Fruit fly (Drosophila melanogaster) whole organism, embryonic: ENCODE data around the gene PIG-S.

ENCODE experiments used
- Awh ChIP-seq: fragments of 200-800 bp; sonication (Bioruptor generic); IDR thresholded peaks from 2 replicates; pipeline ENCODE4, ENCODE4 v1.3.6; 2022; ENCODE audit warnings: missing biosample characterization, missing genetic modification characterization
- B-H1 ChIP-seq: fragments of 200-800 bp; sonication (Bioruptor generic); IDR thresholded peaks from 3 replicates; pipeline ENCODE4 v1.3.6; 2022; ENCODE audit warnings: missing biosample characterization, missing genetic modification characterization
- CG10267 ChIP-seq: fragments of 200-800 bp; sonication (Bioruptor generic); optimal IDR thresholded peaks from 2 replicates; lab custom pipeline; 2018; ENCODE audit warnings: missing biosample characterization, mild to moderate bottlenecking, missing genetic modification characterization, moderate library complexity
- CG13123 ChIP-seq: fragments of 200-800 bp; sonication (Bioruptor generic); optimal IDR thresholded peaks from 2 replicates; lab custom pipeline; 2016; ENCODE audit warnings: missing biosample characterization, missing genetic modification characterization
- CG13287 ChIP-seq: fragments of 200-800 bp; sonication (Bioruptor generic); IDR thresholded peaks from 2 replicates; pipeline ENCODE4 v1.3.6; 2022; ENCODE audit warnings: missing biosample characterization, missing genetic modification characterization; ENCODE audit not compliant: partially characterized antibody
- CG13775 ChIP-seq: fragments of 200-800 bp; sonication (Bioruptor generic); optimal IDR thresholded peaks from 3 replicates; lab custom pipeline; 2017; ENCODE audit warnings: missing biosample characterization, mild to moderate bottlenecking, missing genetic modification characterization
- CG14710 ChIP-seq: fragments of 200-800 bp; sonication (Bioruptor generic); optimal IDR thresholded peaks from 3 replicates; lab custom pipeline; 2019; ENCODE audit warnings: missing biosample characterization, mild to moderate bottlenecking, missing genetic modification characterization, moderate library complexity
- CG15601 ChIP-seq: fragments of 200-800 bp; sonication (Bioruptor generic); optimal IDR thresholded peaks from 3 replicates; lab custom pipeline; 2019; ENCODE audit warnings: missing biosample characterization, mild to moderate bottlenecking, missing genetic modification characterization, moderate library complexity
- CG16815 ChIP-seq: fragments of 200-800 bp; sonication (Bioruptor generic); optimal IDR thresholded peaks from 3 replicates; lab custom pipeline; 2017; ENCODE audit warnings: missing biosample characterization, mild to moderate bottlenecking, missing genetic modification characterization
- CG17186 ChIP-seq: fragments of 200-800 bp; sonication (Bioruptor generic); optimal IDR thresholded peaks from 3 replicates; lab custom pipeline; 2017; ENCODE audit warnings: missing biosample characterization, missing genetic modification reagents, missing genetic modification characterization
- CG17385 ChIP-seq: fragments of 200-800 bp; sonication (Bioruptor generic); optimal IDR thresholded peaks from 3 replicates; lab custom pipeline; 2018; ENCODE audit warnings: missing biosample characterization, mild to moderate bottlenecking, missing genetic modification characterization
- CG1792 ChIP-seq: fragments of 200-800 bp; sonication (Bioruptor generic); optimal IDR thresholded peaks from 2 replicates; lab custom pipeline; 2016; ENCODE audit warnings: missing biosample characterization, missing genetic modification characterization
- CG2116 ChIP-seq: fragments of 200-800 bp; sonication (Bioruptor generic); optimal IDR thresholded peaks from 3 replicates; lab custom pipeline; 2018; ENCODE audit warnings: missing biosample characterization, mild to moderate bottlenecking, missing genetic modification characterization
- CG2199 ChIP-seq: fragments of 200-800 bp; sonication (Bioruptor generic); IDR thresholded peaks from 3 replicates; pipeline ENCODE4 v1.3.6; 2022; ENCODE audit warnings: missing biosample characterization, missing genetic modification characterization
- CG30403 ChIP-seq: fragments of 200-800 bp; sonication (Bioruptor generic); optimal IDR thresholded peaks from 3 replicates; lab custom pipeline; 2016; ENCODE audit warnings: missing biosample characterization, missing genetic modification characterization
- CG3407 ChIP-seq: fragments of 200-800 bp; sonication (Bioruptor generic); optimal IDR thresholded peaks from 2 replicates; lab custom pipeline; 2018; ENCODE audit warnings: missing biosample characterization, mild to moderate bottlenecking, missing genetic modification characterization
- CG34224 ChIP-seq: fragments of 200-800 bp; sonication (Bioruptor generic); IDR thresholded peaks from 3 replicates; pipeline ENCODE4 v1.3.6; 2022; ENCODE audit warnings: missing biosample characterization, missing genetic modification characterization; ENCODE audit not compliant: partially characterized antibody
- CG34376 ChIP-seq: fragments of 200-800 bp; sonication (Bioruptor generic); optimal IDR thresholded peaks from 2 replicates; lab custom pipeline; 2018; ENCODE audit warnings: missing biosample characterization, mild to moderate bottlenecking, missing genetic modification characterization
- CG7928 ChIP-seq: fragments of 200-800 bp; sonication (Bioruptor generic); optimal IDR thresholded peaks from 2 replicates; lab custom pipeline; 2017; ENCODE audit warnings: missing biosample characterization, mild to moderate bottlenecking, missing genetic modification characterization
- CG9727 ChIP-seq: fragments of 200-800 bp; sonication (Bioruptor generic); optimal IDR thresholded peaks from 3 replicates; lab custom pipeline; 2017; ENCODE audit warnings: missing biosample characterization, mild to moderate bottlenecking, missing genetic modification characterization
- ERR ChIP-seq: fragments of 200-800 bp; sonication (Bioruptor generic); optimal IDR thresholded peaks from 2 replicates; lab custom pipeline; 2016; ENCODE audit warnings: missing biosample characterization, missing genetic modification characterization
- Fer2 ChIP-seq: fragments of 200-800 bp; sonication (Bioruptor generic); optimal IDR thresholded peaks from 2 replicates; lab custom pipeline; 2018; ENCODE audit warnings: missing biosample characterization, mild to moderate bottlenecking, missing genetic modification characterization, moderate library complexity
- HLH4C ChIP-seq: fragments of 200-800 bp; sonication (Bioruptor generic); IDR thresholded peaks from 3 replicates; pipeline ENCODE4 v1.3.6; 2022; ENCODE audit warnings: missing biosample characterization, missing genetic modification characterization; ENCODE audit not compliant: partially characterized antibody
- Kr ChIP-seq: fragments of 200-800 bp; sonication (Bioruptor generic); optimal IDR thresholded peaks from 2 replicates; lab custom pipeline; 2017; ENCODE audit warnings: missing biosample characterization, mild to moderate bottlenecking, missing genetic modification characterization
- NC2α ChIP-seq: fragments of 200-800 bp; sonication (Bioruptor generic); optimal IDR thresholded peaks from 2 replicates; lab custom pipeline; 2016; ENCODE audit warnings: missing biosample characterization, missing genetic modification characterization
- Oaz ChIP-seq: fragments of 200-800 bp; sonication (Bioruptor generic); IDR thresholded peaks from 2 replicates; pipeline ENCODE4 v1.3.6; 2022; ENCODE audit warnings: missing biosample characterization, missing genetic modification characterization
- Opbp ChIP-seq: fragments of 200-800 bp; sonication (Bioruptor generic); IDR thresholded peaks from 3 replicates; pipeline ENCODE4 v1.3.6; 2022; ENCODE audit warnings: missing biosample characterization, missing genetic modification characterization; ENCODE audit not compliant: partially characterized antibody
- PHDP ChIP-seq: fragments of 200-800 bp; sonication (Bioruptor generic); optimal IDR thresholded peaks from 3 replicates; lab custom pipeline; 2018; ENCODE audit warnings: missing biosample characterization, mild to moderate bottlenecking, missing genetic modification characterization, moderate library complexity
- Xbp1 ChIP-seq: fragments of 200-800 bp; sonication (Bioruptor generic); optimal IDR thresholded peaks from 3 replicates; lab custom pipeline; 2016; ENCODE audit warnings: missing biosample characterization, mild to moderate bottlenecking, missing genetic modification characterization
- YL-1 ChIP-seq: fragments of 200-800 bp; sonication (Bioruptor generic); optimal IDR thresholded peaks from 3 replicates; lab custom pipeline; 2017; ENCODE audit warnings: missing biosample characterization, mild to moderate bottlenecking, missing genetic modification characterization
- cas ChIP-seq: fragments of 200-800 bp; sonication (Bioruptor generic); IDR thresholded peaks from 2 replicates; pipeline ENCODE4 v1.3.6; 2022; ENCODE audit warnings: missing biosample characterization, missing genetic modification characterization
- chm ChIP-seq: fragments of 200-800 bp; sonication (Bioruptor generic); IDR thresholded peaks from 2 replicates; pipeline ENCODE4 v1.3.6; 2022; ENCODE audit warnings: missing biosample characterization, missing genetic modification characterization
- crol ChIP-seq: fragments of 200-800 bp; sonication (Bioruptor generic); IDR thresholded peaks from 2 replicates; pipeline ENCODE4 v1.3.6; 2022; ENCODE audit warnings: missing biosample characterization, missing genetic modification characterization
- crp ChIP-seq, 2 experiments: fragments of 200-800 bp; sonication (Bioruptor generic); optimal IDR thresholded peaks; 2 replicates in 1 of 2; 3 replicates in 1 of 2; lab custom pipeline; 2017; ENCODE audit warnings: missing biosample characterization in 2 of 2, missing genetic modification characterization in 2 of 2, mild to moderate bottlenecking in 1 of 2, moderate library complexity in 1 of 2
- gcm ChIP-seq: fragments of 200-800 bp; sonication (Bioruptor generic); optimal IDR thresholded peaks from 2 replicates; lab custom pipeline; 2019; ENCODE audit warnings: missing biosample characterization, mild to moderate bottlenecking, missing genetic modification characterization, moderate library complexity
- nmo ChIP-seq: fragments of 200-800 bp; sonication (Bioruptor generic); optimal IDR thresholded peaks from 2 replicates; lab custom pipeline; 2018; ENCODE audit warnings: missing biosample characterization, mild to moderate bottlenecking, missing genetic modification characterization, moderate library complexity
- prd ChIP-seq, 3 experiments: fragments of >200 bp in 2 of 3; fragments of 200-800 bp in 1 of 3; sonication (Bioruptor generic) in 1 of 3; optimal IDR thresholded peaks in 2 of 3; IDR thresholded peaks in 1 of 3; 2 replicates in 2 of 3; 3 replicates in 1 of 3; pipeline versions ENCODE4 v1.3.6 to Lab custom; 2017 to 2022; ENCODE audit warnings: missing biosample characterization in 1 of 3, missing genetic modification characterization in 1 of 3
- pros ChIP-seq: fragments of 200-800 bp; sonication (Bioruptor generic); optimal IDR thresholded peaks from 3 replicates; lab custom pipeline; 2019; ENCODE audit warnings: missing biosample characterization, mild to moderate bottlenecking, missing genetic modification characterization, moderate library complexity
- pum ChIP-seq: fragments of 200-800 bp; sonication (Bioruptor generic); optimal IDR thresholded peaks from 2 replicates; lab custom pipeline; 2016; ENCODE audit warnings: missing biosample characterization, missing genetic modification characterization
- pzg ChIP-seq: fragments of 200-800 bp; sonication (Bioruptor generic); optimal IDR thresholded peaks from 3 replicates; lab custom pipeline; 2018; ENCODE audit warnings: missing biosample characterization, mild to moderate bottlenecking, missing genetic modification characterization, moderate library complexity
- ro ChIP-seq: fragments of 200-800 bp; sonication (Bioruptor generic); IDR thresholded peaks from 2 replicates; pipeline ENCODE4 v1.3.6; 2022; ENCODE audit warnings: missing biosample characterization, missing genetic modification characterization
- sc ChIP-seq, 3 experiments: fragments of >200 bp in 2 of 3; fragments of 200-800 bp in 1 of 3; sonication (Bioruptor generic) in 1 of 3; optimal IDR thresholded peaks; 2 replicates in 2 of 3; 3 replicates in 1 of 3; lab custom pipeline; 2017; ENCODE audit warnings: mild to moderate bottlenecking in 1 of 3, missing biosample characterization in 1 of 3, missing genetic modification characterization in 1 of 3, missing genetic modification reagents in 1 of 3
- slou ChIP-seq: fragments of 200-800 bp; sonication (Bioruptor generic); optimal IDR thresholded peaks from 3 replicates; lab custom pipeline; 2016; ENCODE audit warnings: missing biosample characterization, missing genetic modification characterization
- slp2 ChIP-seq: fragments of 200-800 bp; sonication (Bioruptor generic); optimal IDR thresholded peaks from 2 replicates; lab custom pipeline; 2016; ENCODE audit warnings: missing biosample characterization, missing genetic modification characterization
- unpg ChIP-seq: fragments of 200-800 bp; sonication (Bioruptor generic); optimal IDR thresholded peaks from 3 replicates; lab custom pipeline; 2018; ENCODE audit warnings: missing biosample characterization, mild to moderate bottlenecking, missing genetic modification characterization, moderate library complexity
- usp ChIP-seq: fragments of >200 bp; optimal IDR thresholded peaks from 2 replicates; lab custom pipeline; 2017; ENCODE audit warnings: missing biosample characterization, missing genetic modification characterization
- vvl ChIP-seq: fragments of 200-800 bp; sonication (Bioruptor generic); IDR thresholded peaks from 2 replicates; pipeline ENCODE4 v1.3.6; 2022; ENCODE audit warnings: missing biosample characterization, missing genetic modification characterization

PIG-S gene

DNA sequence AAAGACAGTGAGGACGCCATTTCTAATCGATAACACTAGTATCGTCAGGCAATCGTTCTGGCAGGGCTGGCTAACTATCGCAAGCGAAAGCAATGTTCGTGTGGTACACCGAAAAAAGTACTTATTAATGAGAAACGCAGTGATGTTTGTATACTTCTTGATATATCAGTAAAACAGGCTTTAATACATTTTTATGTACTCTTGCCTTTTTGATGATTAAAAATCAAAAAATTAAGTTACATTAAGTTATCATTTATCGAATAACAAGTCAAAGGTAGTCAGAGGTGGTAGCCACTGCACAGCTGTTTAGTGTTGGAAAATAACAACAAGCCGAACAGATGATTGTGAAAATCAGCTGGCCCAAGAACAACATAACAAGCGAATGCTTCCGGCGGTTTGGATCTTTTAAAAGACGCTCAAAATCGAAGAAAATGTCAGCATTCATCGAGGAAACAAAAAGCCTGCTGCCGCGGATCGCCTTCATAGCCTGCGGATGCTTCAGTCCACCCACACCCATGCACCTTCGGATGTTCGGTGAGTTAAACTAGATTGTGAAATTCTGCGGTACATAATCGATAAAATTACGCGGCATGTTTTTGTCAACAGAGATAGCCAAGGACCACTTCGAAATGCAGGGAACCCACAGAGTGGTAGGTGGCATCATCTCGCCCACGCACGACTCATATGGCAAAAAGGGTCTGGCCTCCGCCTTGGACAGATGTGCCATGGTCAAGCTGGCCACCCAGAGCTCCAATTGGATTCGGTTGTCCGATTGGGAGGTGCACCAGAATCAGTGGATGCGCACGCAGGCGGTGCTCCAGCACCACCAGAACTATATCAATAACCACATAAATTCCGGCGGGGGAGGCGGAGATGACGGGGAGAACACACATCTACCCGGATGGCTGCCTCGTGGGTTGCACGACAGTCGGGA lies 27.5 kb upstream of the PIG-S start, which contains the start of the genes ssh and Nmnat (continued):
- TF ChIP-seq CG17385 (GFP tag; lab: Kevin White, UChicago), result no peak
- TF ChIP-seq ro (GFP tag; lab: Robert Waterston, UW), result no peak
- peak; percentile 92 for TF ChIP-seq YL-1 (GFP tag; lab: Kevin White, UChicago)
- TF ChIP-seq ERR (GFP tag; lab: Kevin White, UChicago), result no peak
- TF ChIP-seq CG16815 (GFP tag; lab: Kevin White, UChicago), result no peak
- TF ChIP-seq cas (GFP tag; lab: Robert Waterston, UW), result no peak
- TF ChIP-seq crp (GFP tag; optimal IDR thresholded peaks at IDR 0.05; lab: Kevin White, UChicago), result peak; percentile 98 to 100
- TF ChIP-seq sc (optimal IDR thresholded peaks at IDR 0.05; lab: Kevin White, UChicago), result no peak
- TF ChIP-seq sc (GFP tag; optimal IDR thresholded peaks at IDR 0.05; lab: Kevin White, UChicago), result no peak
- peak; percentile 48 for TF ChIP-seq Xbp1 (GFP tag; lab: Kevin White, UChicago)
- no peak for TF ChIP-seq prd (optimal IDR thresholded peaks at IDR 0.05; lab: Kevin White, UChicago)
- no peak for TF ChIP-seq prd (GFP tag; IDR thresholded peaks at IDR 0.05; lab: Robert Waterston, UW)
- TF ChIP-seq CG13287, result peak; percentile 93
- TF ChIP-seq crol (GFP tag; lab: Robert Waterston, UW), result no peak
- peak; percentile 82 for TF ChIP-seq CG34224 (GFP tag; lab: Robert Waterston, UW)
- no peak for TF ChIP-seq gcm (GFP tag; lab: Kevin White, UChicago)
- peak; percentile 56 for TF ChIP-seq CG17186 (GFP tag; lab: Kevin White, UChicago)
- TF ChIP-seq CG2116, result peak; percentile 88
- no peak for TF ChIP-seq usp (GFP tag; lab: Kevin White, UChicago)
- no peak for TF ChIP-seq chm
- TF ChIP-seq CG3407, result no peak
- peak; percentile 81 for TF ChIP-seq nmo
- no peak for TF ChIP-seq CG1792 (GFP tag; lab: Kevin White, UChicago)
- TF ChIP-seq CG13775 (GFP tag; lab: Kevin White, UChicago), result peak; percentile 56
- TF ChIP-seq Awh (GFP tag; lab: Robert Waterston, UW), result no peak
- TF ChIP-seq CG14710 (tag; lab: Kevin White, UChicago), result peak; percentile 87
- no peak for TF ChIP-seq Oaz (GFP tag; lab: Robert Waterston, UW)
- TF ChIP-seq B-H1 (GFP tag; lab: Robert Waterston, UW), result no peak
- TF ChIP-seq CG15601 (tag; lab: Kevin White, UChicago), result no peak
- TF ChIP-seq CG34376 (GFP tag; lab: Kevin White, UChicago), result peak; percentile 46
- no peak for TF ChIP-seq CG2199
- TF ChIP-seq NC2α (GFP tag; lab: Kevin White, UChicago), result no peak
- peak; percentile 89 for TF ChIP-seq pzg (GFP tag; lab: Kevin White, UChicago)
- TF ChIP-seq CG7928 (GFP tag; lab: Kevin White, UChicago), result peak; percentile 95
- no peak for TF ChIP-seq pum (GFP tag; lab: Kevin White, UChicago)
- TF ChIP-seq PHDP, result no peak
- no peak for TF ChIP-seq vvl
- peak; percentile 80 for TF ChIP-seq Opbp (GFP tag; lab: Robert Waterston, UW)
- peak; percentile 8 for TF ChIP-seq CG13123
- peak; percentile 57 for TF ChIP-seq CG30403 (GFP tag; lab: Kevin White, UChicago)
- no peak for TF ChIP-seq pros (GFP tag; lab: Kevin White, UChicago)
- TF ChIP-seq slou (GFP tag; lab: Kevin White, UChicago), result no peak
- no peak for TF ChIP-seq Kr (GFP tag; lab: Kevin White, UChicago)
- TF ChIP-seq unpg (GFP tag; lab: Kevin White, UChicago), result no peak
- TF ChIP-seq slp2 (GFP tag; lab: Kevin White, UChicago), result peak; percentile 2
- TF ChIP-seq CG9727, result peak; percentile 65
- no peak for TF ChIP-seq Fer2 (tag; lab: Kevin White, UChicago)
- peak; percentile 98 for TF ChIP-seq CG10267 (tag; lab: Kevin White, UChicago)
- TF ChIP-seq HLH4C (GFP tag; lab: Robert Waterston, UW), result peak; percentile 91
